Fruit fly (Drosophila melanogaster) whole organism, prepupa: ENCODE results near the gene PIP82.
A peak's percentile ranks its signal among the peaks of the same experiment; 100 is the strongest.

ENCODE experiments used
- Blimp-1 ChIP-seq: fragments of 200-800 bp; sonication (Bioruptor generic); optimal IDR thresholded peaks from 3 replicates; lab custom pipeline; 2017; ENCODE audit warnings: missing biosample characterization, missing genetic modification characterization, mild to moderate bottlenecking, moderate library complexity, missing genetic modification reagents
- CG10631 ChIP-seq: fragments of 200-800 bp; sonication (Bioruptor generic); optimal IDR thresholded peaks from 2 replicates; lab custom pipeline; 2016; ENCODE audit warnings: missing biosample characterization, missing genetic modification characterization
- CG11902 ChIP-seq: fragments of 200-800 bp; sonication (Bioruptor generic); optimal IDR thresholded peaks from 3 replicates; lab custom pipeline; 2016; ENCODE audit warnings: missing biosample characterization, missing genetic modification characterization
- CG15336 ChIP-seq: fragments of 200-800 bp; sonication (Bioruptor generic); IDR thresholded peaks from 2 replicates; pipeline ENCODE4 v1.3.6; 2022; ENCODE audit warnings: missing biosample characterization, missing genetic modification characterization
- CG16779 ChIP-seq: fragments of 200-800 bp; sonication (Bioruptor generic); optimal IDR thresholded peaks from 3 replicates; lab custom pipeline; 2017; ENCODE audit warnings: missing biosample characterization, mild to moderate bottlenecking, missing genetic modification characterization
- CG3032 ChIP-seq: fragments of 200-800 bp; optimal IDR thresholded peaks from 2 replicates; lab custom pipeline; 2019; ENCODE audit warnings: missing biosample characterization, mild to moderate bottlenecking, missing genetic modification characterization, moderate library complexity
- CG32006 ChIP-seq: fragments of 200-800 bp; sonication (Bioruptor generic); optimal IDR thresholded peaks from 3 replicates; lab custom pipeline; 2017; ENCODE audit warnings: missing biosample characterization, mild to moderate bottlenecking, missing genetic modification characterization
- CG34406 ChIP-seq: fragments of 200-800 bp; sonication (Bioruptor generic); optimal IDR thresholded peaks from 3 replicates; lab custom pipeline; 2016; ENCODE audit warnings: missing biosample characterization, missing genetic modification characterization
- CG3919 ChIP-seq: fragments of 200-800 bp; sonication (Bioruptor generic); optimal IDR thresholded peaks from 3 replicates; lab custom pipeline; 2016; ENCODE audit warnings: missing biosample characterization, missing genetic modification characterization
- CG4318 ChIP-seq: fragments of 200-800 bp; sonication (Bioruptor generic); optimal IDR thresholded peaks from 3 replicates; lab custom pipeline; 2017; ENCODE audit warnings: missing biosample characterization, mild to moderate bottlenecking, missing genetic modification characterization
- CG6163 ChIP-seq: fragments of 200-800 bp; sonication (Bioruptor generic); IDR thresholded peaks from 3 replicates; pipeline ENCODE4 v1.3.6; 2022; ENCODE audit warnings: missing biosample characterization, missing genetic modification characterization
- CG6276 ChIP-seq: fragments of 200-800 bp; sonication (Bioruptor generic); optimal IDR thresholded peaks from 2 replicates; lab custom pipeline; 2017; ENCODE audit warnings: missing biosample characterization, mild to moderate bottlenecking, missing genetic modification characterization
- CG6792 ChIP-seq: fragments of 200-800 bp; sonication (Bioruptor generic); optimal IDR thresholded peaks from 3 replicates; lab custom pipeline; 2016; ENCODE audit warnings: missing biosample characterization, missing genetic modification characterization
- CG6854 ChIP-seq: fragments of 200-800 bp; sonication (Bioruptor generic); optimal IDR thresholded peaks from 2 replicates; lab custom pipeline; 2017; ENCODE audit warnings: missing biosample characterization, mild to moderate bottlenecking, missing genetic modification characterization
- CG7368 ChIP-seq: fragments of 200-800 bp; sonication (Bioruptor generic); optimal IDR thresholded peaks from 3 replicates; lab custom pipeline; 2016; ENCODE audit warnings: missing biosample characterization, missing genetic modification characterization
- CG8119 ChIP-seq: fragments of 200-800 bp; sonication (Bioruptor generic); IDR thresholded peaks from 3 replicates; pipeline ENCODE4 v1.3.6; 2022; ENCODE audit warnings: missing biosample characterization, missing genetic modification characterization
- CG8632 ChIP-seq: fragments of 200-800 bp; sonication (Bioruptor generic); optimal IDR thresholded peaks from 3 replicates; lab custom pipeline; 2016; ENCODE audit warnings: missing biosample characterization, missing genetic modification characterization
- Eip75B ChIP-seq: fragments of 200-800 bp; sonication (Bioruptor generic); optimal IDR thresholded peaks from 3 replicates; lab custom pipeline; 2016; ENCODE audit warnings: missing biosample characterization, missing genetic modification characterization
- Eip78C ChIP-seq: fragments of 200-800 bp; sonication (Bioruptor generic); peaks from one replicate; lab custom pipeline; 2016; ENCODE audit warnings: missing biosample characterization, missing genetic modification characterization
- Eip93F ChIP-seq: fragments of 200-800 bp; sonication (Bioruptor generic); optimal IDR thresholded peaks from 2 replicates; lab custom pipeline; 2016; ENCODE audit warnings: missing biosample characterization, mild to moderate bottlenecking, missing genetic modification characterization
- Ets96B ChIP-seq: fragments of 200-800 bp; optimal IDR thresholded peaks from 2 replicates; lab custom pipeline; 2019; ENCODE audit warnings: missing biosample characterization, mild to moderate bottlenecking, missing genetic modification characterization, moderate library complexity
- Gug ChIP-seq: fragments of 200-800 bp; sonication (Bioruptor generic); IDR thresholded peaks from 2 replicates; pipeline ENCODE4 v1.3.6; 2022; ENCODE audit warnings: missing biosample characterization, missing genetic modification characterization
- Hr38 ChIP-seq: sonication (Bioruptor generic); optimal IDR thresholded peaks from 2 replicates; lab custom pipeline; 2016; ENCODE audit warnings: missing biosample characterization, missing genetic modification characterization
- Hr39 ChIP-seq: fragments of 200-800 bp; sonication (Bioruptor generic); optimal IDR thresholded peaks from 2 replicates; lab custom pipeline; 2016; ENCODE audit warnings: missing biosample characterization, missing genetic modification characterization
- Hr4 ChIP-seq: fragments of 200-800 bp; sonication (Bioruptor generic); optimal IDR thresholded peaks from 3 replicates; lab custom pipeline; 2016; ENCODE audit warnings: missing biosample characterization, missing genetic modification characterization
- Lpt ChIP-seq: fragments of 200-800 bp; sonication (Bioruptor generic); optimal IDR thresholded peaks from 3 replicates; lab custom pipeline; 2016; ENCODE audit warnings: missing biosample characterization, missing genetic modification characterization
- OdsH ChIP-seq: fragments of 200-800 bp; sonication (Bioruptor generic); optimal IDR thresholded peaks from 3 replicates; lab custom pipeline; 2016; ENCODE audit warnings: missing biosample characterization, missing genetic modification characterization
- Smox ChIP-seq: fragments of 200-800 bp; sonication (Bioruptor generic); optimal IDR thresholded peaks from 3 replicates; lab custom pipeline; 2016; ENCODE audit warnings: missing biosample characterization, missing genetic modification characterization
- Sox102F ChIP-seq: fragments of 200-800 bp; sonication (Bioruptor generic); optimal IDR thresholded peaks from 2 replicates; lab custom pipeline; 2016; ENCODE audit warnings: missing biosample characterization, mild to moderate bottlenecking, missing genetic modification characterization
- achi ChIP-seq: fragments of 200-800 bp; sonication (Bioruptor generic); optimal IDR thresholded peaks from 3 replicates; lab custom pipeline; 2016; ENCODE audit warnings: missing biosample characterization, missing genetic modification characterization
- acj6 ChIP-seq: fragments of 200-800 bp; sonication (Bioruptor generic); optimal IDR thresholded peaks from 3 replicates; lab custom pipeline; 2016; ENCODE audit warnings: missing biosample characterization, missing genetic modification characterization
- cyc ChIP-seq: fragments of 200-800 bp; sonication (Bioruptor generic); optimal IDR thresholded peaks from 3 replicates; lab custom pipeline; 2016; ENCODE audit warnings: missing biosample characterization, missing genetic modification characterization
- dsx ChIP-seq: fragments of 200-800 bp; optimal IDR thresholded peaks from 3 replicates; lab custom pipeline; 2019; ENCODE audit warnings: missing biosample characterization, mild to moderate bottlenecking, missing genetic modification characterization, moderate library complexity; ENCODE audit not compliant: poor library complexity, severe bottlenecking
- eg ChIP-seq: fragments of 200-800 bp; sonication (Bioruptor generic); IDR thresholded peaks from 3 replicates; pipeline ENCODE4 v1.3.6; 2022; ENCODE audit warnings: missing biosample characterization, missing genetic modification characterization
- esn ChIP-seq: fragments of 200-800 bp; sonication (Bioruptor generic); optimal IDR thresholded peaks from 2 replicates; lab custom pipeline; 2016; ENCODE audit warnings: missing biosample characterization, mild to moderate bottlenecking, missing genetic modification characterization, moderate library complexity
- fd59A ChIP-seq: fragments of 200-800 bp; sonication (Bioruptor generic); optimal IDR thresholded peaks from 2 replicates; lab custom pipeline; 2017; ENCODE audit warnings: missing biosample characterization, mild to moderate bottlenecking, missing genetic modification characterization, missing genetic modification reagents
- fkh ChIP-seq: fragments of 200-800 bp; sonication (Bioruptor generic); optimal IDR thresholded peaks from 3 replicates; lab custom pipeline; 2017; ENCODE audit warnings: missing biosample characterization, mild to moderate bottlenecking, missing genetic modification characterization, moderate library complexity
- lz ChIP-seq: fragments of 200-800 bp; sonication (Bioruptor generic); optimal IDR thresholded peaks from 3 replicates; lab custom pipeline; 2016; ENCODE audit warnings: missing biosample characterization, missing genetic modification characterization
- net ChIP-seq: fragments of 200-800 bp; sonication (Bioruptor generic); optimal IDR thresholded peaks from 3 replicates; lab custom pipeline; 2016; ENCODE audit warnings: missing biosample characterization, missing genetic modification characterization
- pdm3 ChIP-seq: fragments of 200-800 bp; sonication (Bioruptor generic); optimal IDR thresholded peaks from 3 replicates; lab custom pipeline; 2016; ENCODE audit warnings: missing biosample characterization, missing genetic modification characterization
- salr ChIP-seq, 2 experiments: fragments of 200-800 bp; sonication (Bioruptor generic); optimal IDR thresholded peaks; 3 replicates each; lab custom pipeline; 2016 to 2018; ENCODE audit warnings: missing biosample characterization in 2 of 2, missing genetic modification characterization in 2 of 2, mild to moderate bottlenecking in 1 of 2
- spab ChIP-seq: fragments of 200-800 bp; sonication (Bioruptor generic); optimal IDR thresholded peaks from 2 replicates; lab custom pipeline; 2017; ENCODE audit warnings: missing biosample characterization, mild to moderate bottlenecking, missing genetic modification characterization, missing genetic modification reagents
- ss ChIP-seq, 2 experiments: fragments of 200-800 bp; sonication (Bioruptor generic); optimal IDR thresholded peaks; 2 replicates in 1 of 2; 3 replicates in 1 of 2; lab custom pipeline; 2017 to 2018; ENCODE audit warnings: mild to moderate bottlenecking in 2 of 2, missing biosample characterization in 2 of 2, missing genetic modification characterization in 2 of 2, moderate library complexity in 1 of 2
- svp ChIP-seq: fragments of 200-800 bp; sonication (Bioruptor generic); peaks from one replicate; lab custom pipeline; 2016; ENCODE audit warnings: missing biosample characterization, missing genetic modification characterization
- vri ChIP-seq: fragments of 200-800 bp; sonication (Bioruptor generic); optimal IDR thresholded peaks from 3 replicates; lab custom pipeline; 2016; ENCODE audit warnings: missing biosample characterization, mild to moderate bottlenecking, missing genetic modification characterization

PIP82 gene

dm6 chrX:8496362-8496761 lies 33.1 kb downstream of the PIP82 start:
- TF ChIP-seq fkh (GFP tag; lab: Kevin White, UChicago) (no peak), CG7368 (GFP tag; lab: Kevin White, UChicago) (no peak), CG8119 (GFP tag; lab: Robert Waterston, UW) (no peak)

- TF ChIP-seq Sox102F (peak; percentile 10), CG6163 (GFP tag; lab: Robert Waterston, UW) (0 out of 3 replicates have a peak, but pooled peaks have one; percentile 31), Gug (GFP tag; lab: Robert Waterston, UW) (no peak), pdm3 (GFP tag; lab: Kevin White, UChicago) (no peak), CG4318 (no peak), esn (GFP tag; lab: Kevin White, UChicago) (peak; percentile 1), Eip78C (GFP tag; lab: Kevin White, UChicago) (peak; percentile 77), lz (GFP tag; lab: Kevin White, UChicago) (no peak), net (GFP tag; lab: Kevin White, UChicago) (no peak), CG8119 (GFP tag; lab: Robert Waterston, UW) (no peak), OdsH (GFP tag; lab: Kevin White, UChicago) (no peak), spab (no peak), Eip75B (GFP tag; lab: Kevin White, UChicago) (no peak), CG3919 (GFP tag; lab: Kevin White, UChicago) (no peak), Blimp-1 (GFP tag; lab: Kevin White, UChicago) (no peak), eg (GFP tag; lab: Robert Waterston, UW) (0 out of 3 replicates have a peak, but pooled peaks have one; percentile 30), Hr4 (GFP tag; lab: Kevin White, UChicago) (no peak), CG8632 (GFP tag; lab: Kevin White, UChicago) (no peak), acj6 (GFP tag; lab: Kevin White, UChicago) (no peak), Hr39 (GFP tag; lab: Kevin White, UChicago) (no peak), Hr38 (no peak), svp (GFP tag; lab: Kevin White, UChicago) (peak; percentile 65)
- TF ChIP-seq, all 60 proteins: peak for 6
These were observed 36.0 kb downstream of the PIP82 start for dm6 chrX:8493473-8493872.

dm6 chrX:8492849-8493248 lies 36.6 kb downstream of the PIP82 start:
- TF ChIP-seq spab (peak; percentile 66), eg (GFP tag; lab: Robert Waterston, UW) (peak; percentile 93), CG8632 (GFP tag; lab: Kevin White, UChicago) (peak; percentile 78), Eip78C (GFP tag; lab: Kevin White, UChicago) (peak; percentile 86), esn (GFP tag; lab: Kevin White, UChicago) (peak; percentile 72), ss (GFP tag; optimal IDR thresholded peaks at IDR 0.05; lab: Kevin White, UChicago) (peak; percentile 52 to 71), achi (GFP tag; lab: Kevin White, UChicago) (peak; percentile 75), net (GFP tag; lab: Kevin White, UChicago) (peak; percentile 76), CG16779 (tag; lab: Kevin White, UChicago) (peak; percentile 37), CG6792 (GFP tag; lab: Kevin White, UChicago) (peak; percentile 73), CG11902 (GFP tag; lab: Kevin White, UChicago) (peak; percentile 68), cyc (GFP tag; lab: Kevin White, UChicago) (peak; percentile 74), vri (GFP tag; lab: Kevin White, UChicago) (peak; percentile 21), OdsH (GFP tag; lab: Kevin White, UChicago) (peak; percentile 84), dsx (GFP tag; lab: Kevin White, UChicago) (peak; percentile 62), Lpt (GFP tag; lab: Kevin White, UChicago) (peak; percentile 53), acj6 (GFP tag; lab: Kevin White, UChicago) (peak; percentile 85), Hr38 (no peak), CG10631 (GFP tag; lab: Kevin White, UChicago) (peak; percentile 78), Ets96B (peak; percentile 73), Gug (GFP tag; lab: Robert Waterston, UW) (peak; percentile 86), CG3032 (tag; lab: Kevin White, UChicago) (peak; percentile 71), salr (GFP tag; optimal IDR thresholded peaks at IDR 0.05; lab: Kevin White, UChicago) (peak; percentile 24 to 54), Smox (GFP tag; lab: Kevin White, UChicago) (peak; percentile 64), Hr39 (GFP tag; lab: Kevin White, UChicago) (peak; percentile 55), Sox102F (peak; percentile 65), Eip93F (GFP tag; lab: Kevin White, UChicago) (peak; percentile 15), fd59A (GFP tag; lab: Kevin White, UChicago) (peak; percentile 62), CG34406 (GFP tag; lab: Kevin White, UChicago) (peak; percentile 82), Eip75B (GFP tag; lab: Kevin White, UChicago) (peak; percentile 54), CG15336 (GFP tag; lab: Robert Waterston, UW) (peak; percentile 87), CG6276 (GFP tag; lab: Kevin White, UChicago) (peak; percentile 73), CG32006 (GFP tag; lab: Kevin White, UChicago) (peak; percentile 86), CG8119 (GFP tag; lab: Robert Waterston, UW) (peak; percentile 88), fkh (GFP tag; lab: Kevin White, UChicago) (no peak), CG6854 (peak; percentile 47)
